Worm (Caenorhabditis elegans) whole organism, L1 larva: ENCODE measurements around the gene R01H2.1.

ENCODE experiments used
- C04F5.9 ChIP-seq: sonication (generic microtip); optimal IDR thresholded peaks from 2 replicates; lab custom pipeline; 2016; ENCODE audit warnings: missing genetic modification characterization, missing compliant biosample characterization
- C16A3.4 ChIP-seq: fragments of 150-350 bp; optimal IDR thresholded peaks from 2 replicates; lab custom pipeline; 2014; ENCODE audit warnings: missing biosample characterization, missing genetic modification characterization
- blmp-1 ChIP-seq: fragments of 150-350 bp; optimal IDR thresholded peaks from 2 replicates; lab custom pipeline; 2014; ENCODE audit warnings: missing biosample characterization, missing genetic modification characterization
- ceh-82 ChIP-seq, 3 experiments: fragments of 150-350 bp in 1 of 3; sonication (generic microtip) in 2 of 3; optimal IDR thresholded peaks; 2 replicates each; lab custom pipeline; 2014 to 2017; ENCODE audit warnings: missing biosample characterization in 3 of 3, missing genetic modification characterization in 3 of 3
- ceh-90 ChIP-seq: sonication (generic microtip); optimal IDR thresholded peaks from 2 replicates; lab custom pipeline; 2016; ENCODE audit warnings: missing genetic modification characterization, missing compliant biosample characterization
- ces-1 ChIP-seq: fragments of 150-350 bp; optimal IDR thresholded peaks from 2 replicates; lab custom pipeline; 2014; ENCODE audit warnings: missing biosample characterization, missing genetic modification reagents, missing genetic modification characterization
- dpl-1 ChIP-seq, 3 experiments: fragments of 150-350 bp in 2 of 3; sonication (generic microtip) in 1 of 3; optimal IDR thresholded peaks; 2 replicates each; lab custom pipeline; 2014 to 2017; ENCODE audit warnings: missing biosample characterization in 3 of 3, missing genetic modification characterization in 3 of 3, missing genetic modification reagents in 3 of 3
- dsc-1 ChIP-seq: sonication (generic microtip); optimal IDR thresholded peaks from 2 replicates; lab custom pipeline; 2016; ENCODE audit warnings: mild to moderate bottlenecking, missing genetic modification characterization, missing compliant biosample characterization
- efl-1 ChIP-seq, 4 experiments: fragments of 150-350 bp; optimal IDR thresholded peaks in 3 of 4; peaks in 1 of 4; 1 replicate in 1 of 4; 2 replicates in 3 of 4; lab custom pipeline; 2014; ENCODE audit warnings: missing biosample characterization in 2 of 4, missing genetic modification characterization in 2 of 4, missing genetic modification reagents in 2 of 4
- efl-3 ChIP-seq: fragments of 200-800 bp; sonication (Bioruptor generic); optimal IDR thresholded peaks from 2 replicates; lab custom pipeline; 2018; ENCODE audit warnings: mild to moderate bottlenecking, missing genetic modification characterization, missing compliant biosample characterization
- fkh-4 ChIP-seq: sonication (generic microtip); optimal IDR thresholded peaks from 2 replicates; lab custom pipeline; 2016; ENCODE audit warnings: missing compliant biosample characterization, missing genetic modification characterization, borderline replicate concordance
- grh-1 ChIP-seq: fragments of 200-800 bp; sonication (Bioruptor generic); IDR thresholded peaks from 2 replicates; pipeline ENCODE4 v1.3.6; 2022; ENCODE audit warnings: missing genetic modification reagents, missing genetic modification characterization, missing compliant biosample characterization
- hpl-2 ChIP-seq: fragments of 150-350 bp; optimal IDR thresholded peaks from 2 replicates; lab custom pipeline; 2014; ENCODE audit warnings: missing biosample characterization, missing genetic modification reagents, missing genetic modification characterization
- lin-13 ChIP-seq: fragments of 150-350 bp; optimal IDR thresholded peaks from 2 replicates; lab custom pipeline; 2014; ENCODE audit warnings: missing biosample characterization, missing genetic modification reagents, missing genetic modification characterization
- lin-14 ChIP-seq: fragments of 200-800 bp; sonication (Bioruptor generic); optimal IDR thresholded peaks from 2 replicates; lab custom pipeline; 2018; ENCODE audit warnings: mild to moderate bottlenecking, missing genetic modification characterization, moderate library complexity, missing compliant biosample characterization
- lin-15B ChIP-seq: fragments of 150-350 bp; sonication (generic microtip); optimal IDR thresholded peaks from 3 replicates; lab custom pipeline; 2014; ENCODE audit warnings: missing biosample characterization, missing genetic modification characterization
- lin-35 ChIP-seq, 2 experiments: fragments of 150-350 bp; optimal IDR thresholded peaks; 2 replicates each; lab custom pipeline; 2014; ENCODE audit warnings: missing biosample characterization in 2 of 2, missing genetic modification characterization in 2 of 2, missing genetic modification reagents in 2 of 2
- lir-3 ChIP-seq: sonication (generic microtip); optimal IDR thresholded peaks from 2 replicates; lab custom pipeline; 2016; ENCODE audit warnings: mild to moderate bottlenecking, missing genetic modification characterization, moderate library complexity, missing compliant biosample characterization; ENCODE audit not compliant: poor library complexity
- mdl-1 ChIP-seq, 2 experiments: fragments of 150-350 bp; optimal IDR thresholded peaks; 2 replicates each; lab custom pipeline; 2014 to 2017; ENCODE audit warnings: missing biosample characterization in 2 of 2, missing genetic modification characterization in 2 of 2, inconsistent platforms in 1 of 2
- mep-1 ChIP-seq: fragments of 150-350 bp; optimal IDR thresholded peaks from 2 replicates; lab custom pipeline; 2014; ENCODE audit warnings: missing biosample characterization, missing genetic modification characterization
- nhr-19 ChIP-seq: fragments of 200-800 bp; sonication (Bioruptor generic); conservative IDR thresholded peaks from 2 replicates; pipeline ENCODE4 v1.3.6; 2022; ENCODE audit warnings: missing genetic modification characterization, missing compliant biosample characterization
- nhr-71 ChIP-seq: sonication (generic microtip); optimal IDR thresholded peaks from 2 replicates; lab custom pipeline; 2016; ENCODE audit warnings: mild to moderate bottlenecking, missing genetic modification characterization, moderate library complexity, missing compliant biosample characterization
- nhr-90 ChIP-seq: sonication (generic microtip); optimal IDR thresholded peaks from 2 replicates; lab custom pipeline; 2016; ENCODE audit warnings: mild to moderate bottlenecking, missing genetic modification characterization, missing compliant biosample characterization; ENCODE audit not compliant: poor library complexity
- pag-3 ChIP-seq: sonication (generic microtip); optimal IDR thresholded peaks from 2 replicates; lab custom pipeline; 2017; ENCODE audit warnings: missing genetic modification characterization, mild to moderate bottlenecking, missing compliant biosample characterization, antibody characterized with exemption, borderline replicate concordance; ENCODE audit not compliant: insufficient read depth
- pax-3 ChIP-seq: fragments of 200-800 bp; sonication (Bioruptor generic); optimal IDR thresholded peaks from 2 replicates; lab custom pipeline; 2018; ENCODE audit warnings: mild to moderate bottlenecking, missing genetic modification characterization, moderate library complexity, missing compliant biosample characterization
- pqm-1 ChIP-seq: sonication (generic microtip); optimal IDR thresholded peaks from 3 replicates; lab custom pipeline; 2017; ENCODE audit warnings: missing biosample characterization, missing genetic modification characterization
- rnt-1 ChIP-seq: sonication (generic microtip); optimal IDR thresholded peaks from 2 replicates; lab custom pipeline; 2016; ENCODE audit warnings: mild to moderate bottlenecking, missing genetic modification characterization, moderate library complexity, missing compliant biosample characterization
- skn-1 ChIP-seq: fragments of 150-350 bp; optimal IDR thresholded peaks from 2 replicates; lab custom pipeline; 2014; ENCODE audit warnings: missing biosample characterization, missing genetic modification characterization
- snu-23 ChIP-seq: sonication (generic microtip); optimal IDR thresholded peaks from 2 replicates; lab custom pipeline; 2016; ENCODE audit warnings: missing genetic modification characterization, missing compliant biosample characterization
- sox-4 ChIP-seq: sonication (generic microtip); optimal IDR thresholded peaks from 2 replicates; lab custom pipeline; 2016; ENCODE audit warnings: missing genetic modification characterization, missing compliant biosample characterization
- sptf-1 ChIP-seq: fragments of 150-350 bp; optimal IDR thresholded peaks from 2 replicates; lab custom pipeline; 2014; ENCODE audit warnings: missing biosample characterization, missing genetic modification characterization
- tlp-1 ChIP-seq: fragments of 150-350 bp; optimal IDR thresholded peaks from 2 replicates; lab custom pipeline; 2014; ENCODE audit warnings: missing biosample characterization, missing genetic modification characterization
- unc-130 ChIP-seq: fragments of 150-350 bp; optimal IDR thresholded peaks from 2 replicates; lab custom pipeline; 2017; ENCODE audit warnings: missing biosample characterization, missing genetic modification characterization, inconsistent platforms
- unc-86 ChIP-seq: sonication (generic microtip); optimal IDR thresholded peaks from 2 replicates; lab custom pipeline; 2016; ENCODE audit warnings: missing genetic modification characterization, missing compliant biosample characterization
- vab-15 ChIP-seq: sonication (generic microtip); optimal IDR thresholded peaks from 2 replicates; lab custom pipeline; 2017; ENCODE audit warnings: missing genotype, mild to moderate bottlenecking, missing genetic modification characterization, missing compliant biosample characterization
- xbp-1 ChIP-seq: sonication (generic microtip); optimal IDR thresholded peaks from 2 replicates; lab custom pipeline; 2016; ENCODE audit warnings: missing genetic modification characterization, missing compliant biosample characterization
- ztf-11 ChIP-seq, 2 experiments: sonication (generic microtip); optimal IDR thresholded peaks; 2 replicates each; lab custom pipeline; 2016 to 2017; ENCODE audit warnings: missing genetic modification characterization in 2 of 2, missing biosample characterization in 1 of 2, missing compliant biosample characterization in 1 of 2
- ztf-4 ChIP-seq: fragments of 150-350 bp; optimal IDR thresholded peaks from 2 replicates; lab custom pipeline; 2014; ENCODE audit warnings: missing biosample characterization, missing genetic modification characterization

The R01H2.1 gene

ce11 chrIII:7030044-7030804, 32.5 kb upstream of the R01H2.1 start (continued):
- TF ChIP-seq unc-130 (no peak), vab-15 (tag; lab: Kevin White, UChicago) (no peak), C16A3.4 (tag; lab: Kevin White, UChicago) (peak; percentile 45), efl-3 (GFP tag; lab: Kevin White, UChicago) (no peak), nhr-90 (tag; lab: Kevin White, UChicago) (peak; percentile 31), ces-1 (no peak), dpl-1 (GFP tag; optimal IDR thresholded peaks at IDR 0.05; lab: Kevin White, UChicago) (peak in 2 of 3 experiments; percentile 41 to 43), lin-13 (peak; percentile 2), ztf-11 (tag; optimal IDR thresholded peaks at IDR 0.05; lab: Kevin White, UChicago) (no peak), grh-1 (GFP tag; lab: Robert Waterston, UW) (no peak), skn-1 (tag; lab: Kevin White, UChicago) (peak; percentile 15), blmp-1 (tag; lab: Kevin White, UChicago) (no peak), rnt-1 (peak; percentile 49), pqm-1 (tag; lab: Kevin White, UChicago) (no peak), mep-1 (peak; percentile 41), efl-1 (optimal IDR thresholded peaks at IDR 0.05; lab: Kevin White, UChicago) (peak; percentile 31 to 53), efl-1 (GFP tag; optimal IDR thresholded peaks at IDR 0.05 in 1 of 2; lab: Kevin White, UChicago) (peak; percentile 8 to 90), nhr-71 (tag; lab: Kevin White, UChicago) (peak; percentile 50), lir-3 (tag; lab: Kevin White, UChicago) (no peak), ceh-82 (tag; optimal IDR thresholded peaks at IDR 0.05; lab: Kevin White, UChicago) (peak; percentile 3 to 21 (median 5)), ceh-90 (tag; lab: Kevin White, UChicago) (no peak), dsc-1 (tag; lab: Kevin White, UChicago) (peak; percentile 66), mdl-1 (tag; optimal IDR thresholded peaks at IDR 0.05; lab: Kevin White, UChicago) (peak in 1 of 2 experiments; percentile 25), lin-15B (no peak), fkh-4 (tag; lab: Kevin White, UChicago) (peak; percentile 4)
- TF ChIP-seq, all 84 proteins: peak for 27

- TF ChIP-seq snu-23 (GFP tag; lab: Kevin White, UChicago) (peak; percentile 15), unc-86 (no peak), efl-1 (optimal IDR thresholded peaks at IDR 0.05; lab: Kevin White, UChicago) (no peak), efl-1 (GFP tag; optimal IDR thresholded peaks at IDR 0.05 in 1 of 2; lab: Kevin White, UChicago) (peak in 1 of 2 experiments; percentile 55), tlp-1 (tag; lab: Kevin White, UChicago) (no peak), C04F5.9 (tag; lab: Kevin White, UChicago) (no peak), grh-1 (GFP tag; lab: Robert Waterston, UW) (0 out of 2 replicates have a peak, but pooled peaks have one; percentile 13), ztf-4 (tag; lab: Kevin White, UChicago) (no peak), blmp-1 (tag; lab: Kevin White, UChicago) (peak; percentile 26), efl-3 (GFP tag; lab: Kevin White, UChicago) (no peak), ceh-90 (tag; lab: Kevin White, UChicago) (no peak), lin-35 (GFP tag; optimal IDR thresholded peaks at IDR 0.05; lab: Kevin White, UChicago) (peak in 1 of 2 experiments; percentile 2), sptf-1 (tag; lab: Kevin White, UChicago) (no peak), hpl-2 (GFP tag; lab: Kevin White, UChicago) (no peak), pag-3 (tag; lab: Kevin White, UChicago) (no peak), pax-3 (tag; lab: Kevin White, UChicago) (no peak), nhr-19 (no peak), xbp-1 (tag; lab: Kevin White, UChicago) (no peak), sox-4 (tag; lab: Kevin White, UChicago) (no peak), lin-14 (GFP tag; lab: Kevin White, UChicago) (peak; percentile 16), fkh-4 (tag; lab: Kevin White, UChicago) (no peak), unc-130 (no peak), mep-1 (peak; percentile 12)
Measured at ce11 chrIII:7032070-7032469, 30.6 kb upstream of the R01H2.1 start.
